Fruit fly (Drosophila melanogaster) whole organism, wandering third instar larva: ENCODE measurements around the gene Or83a.

Experiments
- Hnf4 ChIP-seq: fragments of 200-800 bp; sonication (Bioruptor generic); optimal IDR thresholded peaks from 2 replicates; lab custom pipeline; 2016; ENCODE audit warnings: missing biosample characterization, mild to moderate bottlenecking, missing genetic modification characterization
- foxo ChIP-seq, 2 experiments: fragments of 200-800 bp; sonication (Bioruptor generic); optimal IDR thresholded peaks; 2 replicates in 1 of 2; 3 replicates in 1 of 2; lab custom pipeline; 2016 to 2017; ENCODE audit warnings: missing biosample characterization in 2 of 2, missing genetic modification characterization in 2 of 2

- TF ChIP-seq foxo (GFP tag; optimal IDR thresholded peaks at IDR 0.05; lab: Kevin White, UChicago) (no peak), Hnf4 (no peak)
These were observed 13.3 kb upstream of the Or83a start, which contains the start of gene Orco for dm6 chr3R:5412306-5412705.
